Worm (Caenorhabditis elegans): Measurements from ENCODE around the gene snx-14.

snx-14 gene

DNA sequence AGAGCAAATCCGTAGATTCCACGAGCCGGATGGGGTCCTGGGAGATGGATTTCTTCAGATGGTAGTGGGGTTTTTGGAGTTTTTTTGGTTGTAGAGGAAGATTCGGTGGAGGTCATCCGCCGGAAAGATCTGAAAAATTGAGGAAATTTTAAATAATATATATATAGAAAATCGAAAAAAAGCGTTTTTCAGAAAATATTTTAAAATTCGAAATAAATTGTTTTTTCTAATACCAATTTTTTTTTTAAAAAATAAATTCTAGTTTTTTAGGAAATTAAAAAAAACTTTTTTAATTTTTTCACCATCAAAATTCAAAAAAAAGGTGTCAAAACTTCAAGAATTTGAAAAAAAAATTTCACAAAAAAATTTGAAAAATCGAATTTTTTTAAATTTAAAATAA lies 9.9 kb upstream of the snx-14 start, which contains the start of the genes noa-1 and Y48E1B.17:
Gene noa-1, minus strand, starts transcription at position 101 of the 400 bp plus-strand sequence.
Gene Y48E1B.17, minus strand, starts transcription at position 129 of the 400 bp plus-strand sequence.
- TF ChIP-seq ceh-28 (tag; optimal IDR thresholded peaks at IDR 0.05) (no peak), jun-1 (tag; optimal IDR thresholded peaks at IDR 0.05) (no peak), ZK546.5 (tag; optimal IDR thresholded peaks at IDR 0.05) (no peak), skn-1 (tag; optimal IDR thresholded peaks at IDR 0.05) (no peak), fos-1 (tag; optimal IDR thresholded peaks at IDR 0.05) (no peak), lin-39 (tag; optimal IDR thresholded peaks at IDR 0.05) (no peak), nhr-25 (tag; optimal IDR thresholded peaks at IDR 0.05) (no peak), fkh-10 (GFP tag; optimal IDR thresholded peaks at IDR 0.05) (no peak), snpc-4 (tag; optimal IDR thresholded peaks at IDR 0.05) (no peak), unc-39 (tag; optimal IDR thresholded peaks at IDR 0.05) (no peak), egl-5 (tag; optimal IDR thresholded peaks at IDR 0.05) (no peak), nhr-76 (tag; optimal IDR thresholded peaks at IDR 0.05) (no peak), fkh-2 (tag; optimal IDR thresholded peaks at IDR 0.05) (no peak), zag-1 (tag; optimal IDR thresholded peaks at IDR 0.05) (no peak), ztf-11 (tag; optimal IDR thresholded peaks at IDR 0.05) (no peak), ceh-82 (tag; optimal IDR thresholded peaks at IDR 0.05) (no peak), eor-1 (tag; optimal IDR thresholded peaks at IDR 0.05) (no peak), nhr-67 (tag; optimal IDR thresholded peaks at IDR 0.05) (no peak)

DNA sequence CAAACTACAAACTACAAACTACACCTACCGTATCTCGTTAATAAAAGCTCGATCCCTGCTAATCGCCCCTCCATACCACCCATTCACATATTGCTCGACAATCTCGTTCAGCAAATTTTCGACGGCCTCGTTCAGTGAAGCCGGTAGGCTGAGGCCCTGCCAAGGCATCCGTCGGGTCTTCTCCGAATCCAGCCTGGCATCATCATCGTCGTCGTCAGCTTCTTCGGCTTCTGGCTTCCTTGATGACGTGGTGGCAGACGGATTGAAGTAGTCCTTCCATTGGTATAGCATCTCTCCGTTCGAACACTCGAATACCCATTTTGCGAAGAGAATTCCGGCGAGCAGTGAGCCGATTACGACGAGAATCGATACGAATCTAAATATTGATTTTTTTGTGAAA lies 361 bp downstream of the snx-14 start:
- TF ChIP-seq elt-2 (tag; optimal IDR thresholded peaks at IDR 0.05) (no peak), nhr-76 (tag; optimal IDR thresholded peaks at IDR 0.05) (no peak), elt-1 (tag; optimal IDR thresholded peaks at IDR 0.05) (no peak), fkh-2 (tag; optimal IDR thresholded peaks at IDR 0.05) (no peak), aly-2 (tag; optimal IDR thresholded peaks at IDR 0.05) (no peak), nhr-67 (tag; optimal IDR thresholded peaks at IDR 0.05) (no peak), nfya-1 (tag; optimal IDR thresholded peaks at IDR 0.05; ENCODE audit: insufficient read depth) (no peak), pqm-1 (tag; optimal IDR thresholded peaks at IDR 0.05) (no peak), nhr-25 (tag; optimal IDR thresholded peaks at IDR 0.05) (no peak), nhr-77 (tag; optimal IDR thresholded peaks at IDR 0.05) (no peak), ztf-4 (tag; optimal IDR thresholded peaks at IDR 0.05) (no peak), sea-2 (GFP tag; optimal IDR thresholded peaks at IDR 0.05) (no peak), lsy-12 (tag; optimal IDR thresholded peaks at IDR 0.05) (no peak), fkh-10 (GFP tag; optimal IDR thresholded peaks at IDR 0.05) (no peak)

DNA sequence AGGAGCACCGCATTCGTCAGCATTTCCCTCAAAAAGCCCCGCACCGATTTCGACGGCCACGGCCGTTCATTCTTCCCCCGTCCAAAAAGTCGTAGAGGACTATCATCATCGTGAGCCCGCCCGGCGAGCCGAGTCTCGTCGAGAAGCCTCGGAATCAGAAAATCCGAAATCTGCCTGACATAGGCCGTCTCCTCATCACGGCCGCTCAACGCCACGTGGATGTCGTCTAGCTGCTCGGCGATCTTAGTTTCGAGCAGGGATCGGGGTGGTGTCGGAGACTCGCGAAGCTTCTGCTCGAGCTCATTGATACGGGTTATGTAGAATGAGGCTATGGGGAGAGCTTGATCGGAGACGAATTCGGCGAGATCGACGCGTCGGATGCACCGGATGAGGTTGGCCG lies 1.9 kb downstream of the snx-14 start:
- no peak for TF ChIP-seq mml-1 (tag; optimal IDR thresholded peaks at IDR 0.05)
- TF ChIP-seq ceh-82 (tag; optimal IDR thresholded peaks at IDR 0.05): no peak
- TF ChIP-seq nhr-237 (tag; optimal IDR thresholded peaks at IDR 0.05): no peak
- no peak for TF ChIP-seq aly-2 (tag; optimal IDR thresholded peaks at IDR 0.05)

DNA sequence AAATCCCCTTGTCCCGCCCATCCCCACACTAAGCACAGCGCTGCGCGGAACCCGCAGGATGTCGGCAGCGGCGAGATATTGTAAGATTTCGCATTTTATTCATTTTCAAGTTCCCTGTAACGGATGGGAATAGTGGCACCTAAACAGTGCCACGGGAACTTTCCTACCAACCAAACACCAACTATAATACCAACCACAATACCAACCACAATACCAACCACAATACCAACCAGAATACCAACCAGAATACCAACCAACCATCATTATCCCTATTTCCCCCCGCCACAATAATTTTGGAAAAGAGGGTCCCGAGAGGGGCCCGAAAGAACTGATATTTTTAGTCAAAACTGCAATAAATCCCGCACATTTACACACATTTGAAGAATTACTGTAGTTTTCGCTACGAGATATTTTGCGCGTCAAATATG lies 9.0 kb downstream of the snx-14 start:
- TF ChIP-seq ceh-28 (tag; optimal IDR thresholded peaks at IDR 0.05): no peak
- no peak for TF ChIP-seq unc-39 (tag; optimal IDR thresholded peaks at IDR 0.05)
- TF ChIP-seq ama-1 (optimal IDR thresholded peaks at IDR 0.05): peak; percentile 77
- TF ChIP-seq snpc-4 (tag; optimal IDR thresholded peaks at IDR 0.05): peak; percentile 89

DNA sequence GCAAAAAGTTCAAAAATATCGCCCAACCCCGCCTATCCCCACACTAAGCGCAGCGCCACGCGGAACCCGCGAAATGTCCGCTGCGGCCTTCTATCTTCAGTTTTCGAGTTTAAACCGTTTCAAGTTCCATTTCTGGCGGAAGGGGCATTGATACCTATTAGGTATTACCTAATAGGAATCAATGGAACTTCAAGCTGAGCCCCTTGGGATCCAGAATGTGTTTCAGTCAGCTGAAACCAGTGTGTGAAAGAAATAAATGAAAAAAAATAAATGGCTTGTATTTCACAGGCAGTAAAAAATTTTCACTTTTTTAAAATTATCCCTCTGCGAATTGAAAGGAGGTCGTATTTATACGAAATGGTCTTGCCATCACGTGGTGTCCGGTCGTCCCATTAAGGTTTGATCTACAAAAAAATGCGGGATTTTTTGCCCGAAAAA lies 9.8 kb downstream of the snx-14 start:
- TF ChIP-seq fkh-2 (tag; optimal IDR thresholded peaks at IDR 0.05) (no peak), elt-3 (tag; optimal IDR thresholded peaks at IDR 0.05) (peak in 1 of 3 experiments; percentile 21), snpc-4 (tag; optimal IDR thresholded peaks at IDR 0.05) (peak; percentile 92)

DNA sequence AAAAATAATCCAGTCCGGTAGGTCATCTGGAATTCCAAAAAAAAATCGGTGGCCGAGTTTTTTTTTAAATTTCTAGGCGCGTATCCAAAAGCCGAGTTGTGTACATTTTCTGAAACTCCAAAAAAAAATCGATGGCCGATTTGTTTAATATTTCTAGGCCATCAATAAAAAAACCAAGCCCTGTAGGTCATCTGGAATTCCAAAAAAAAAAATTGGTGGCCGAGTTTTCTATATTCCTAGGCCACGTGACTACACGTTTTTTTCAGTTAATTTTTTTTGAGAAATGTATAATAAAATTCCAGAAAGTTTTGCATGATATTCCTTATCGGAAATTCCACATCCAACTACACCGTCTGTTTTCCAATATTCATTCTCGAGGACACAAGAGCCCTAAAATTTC lies 13.4 kb downstream of the snx-14 start, which contains the start of gene sre-45:
Gene sre-45, plus strand, starts transcription at position 301 of the 400 bp plus-strand sequence.
- TF ChIP-seq daf-12 (tag; optimal IDR thresholded peaks at IDR 0.05) (no peak), skn-1 (tag; optimal IDR thresholded peaks at IDR 0.05) (no peak), ztf-11 (tag; optimal IDR thresholded peaks at IDR 0.05) (no peak), ceh-82 (tag; optimal IDR thresholded peaks at IDR 0.05) (no peak), sea-2 (GFP tag; optimal IDR thresholded peaks at IDR 0.05) (no peak), fos-1 (tag; optimal IDR thresholded peaks at IDR 0.05) (no peak), tbx-2 (tag; optimal IDR thresholded peaks at IDR 0.05) (no peak), nhr-43 (tag; optimal IDR thresholded peaks at IDR 0.05; ENCODE audit: poor library complexity, severe bottlenecking) (no peak), eor-1 (tag; optimal IDR thresholded peaks at IDR 0.05) (no peak), egl-5 (tag; optimal IDR thresholded peaks at IDR 0.05) (no peak)
